Worm (Caenorhabditis elegans): ENCODE measurements around the gene chkr-1.
"Not testable (repeated sequence)": the region's sequence is repeated elsewhere in the genome, so short reads cannot be mapped to it uniquely, and the experiment has no call there.

DNA sequence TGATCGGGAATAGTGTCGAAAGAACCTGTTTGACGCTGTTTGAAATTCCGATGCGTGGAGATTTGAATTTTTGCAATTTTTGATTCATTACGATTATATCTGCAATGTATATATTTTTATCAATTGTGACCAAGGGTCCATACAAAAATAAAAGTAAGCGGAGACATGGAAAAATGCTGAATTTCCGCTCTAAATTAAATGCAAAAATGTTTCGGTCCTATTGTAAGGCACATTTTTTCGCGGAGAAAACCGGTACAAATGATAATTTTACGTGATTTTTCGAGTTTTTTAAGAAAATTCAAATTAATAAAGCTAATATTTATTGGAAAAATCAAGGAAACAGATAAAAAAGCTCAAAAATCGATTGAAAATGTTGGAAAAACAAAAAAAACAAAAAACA lies 33.0 kb downstream of the chkr-1 start, which contains the start of gene set-28:
- TF ChIP-seq zag-1, nhr-25, ztf-11 (tag; optimal IDR thresholded peaks at IDR 0.05): not testable (repeated sequence)

Data from whole organism, L3 larva.